Fruit fly (Drosophila melanogaster) S2 (cell line): ENCODE results near the gene CG17777.

Experiments
- CG8478 ChIP-seq: fragments of >200 bp; optimal IDR thresholded peaks from 2 replicates; lab custom pipeline; 2018
- CTCF ChIP-seq, 2 experiments: fragments of >200 bp; optimal IDR thresholded peaks; 2 replicates each; lab custom pipeline; 2018

DNA sequence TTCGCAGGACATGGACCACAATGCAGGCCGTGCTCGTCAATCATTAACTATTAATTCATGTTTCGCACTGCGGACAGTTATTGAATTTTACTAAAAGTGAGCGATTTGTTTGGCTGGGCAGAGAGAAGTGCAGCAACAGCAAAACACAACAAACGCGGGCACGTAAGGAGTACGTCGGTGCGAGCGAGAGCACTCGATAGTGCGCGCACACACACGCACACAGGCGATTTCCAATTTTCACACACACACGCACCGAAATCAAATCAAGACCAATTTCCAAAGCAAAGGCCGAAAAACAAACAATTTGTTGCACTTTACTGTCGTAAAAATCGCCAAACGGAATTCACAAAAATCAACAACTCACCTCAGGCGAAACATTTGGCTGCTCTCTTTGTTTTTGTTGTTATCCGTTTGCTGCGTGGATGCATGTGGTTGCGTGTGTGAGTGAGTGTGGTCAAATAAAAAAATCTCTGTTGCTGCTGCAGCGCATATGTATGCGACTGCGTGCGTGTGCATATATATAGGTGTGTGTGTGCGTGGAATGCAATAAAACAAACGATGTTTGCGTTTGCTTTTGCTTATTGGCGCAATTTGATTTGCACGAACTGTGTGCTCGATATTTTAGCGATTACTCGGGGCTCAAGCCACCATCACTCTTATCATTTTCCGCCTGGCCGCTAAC lies 28.6 kb upstream of the CG17777 start:
- TF ChIP-seq CTCF (optimal IDR thresholded peaks at IDR 0.05; lab: Kevin White, UChicago) (no peak), CG8478 (lab: Kevin White, UChicago) (peak; percentile 49)
